Fruit fly (Drosophila melanogaster) whole organism, embryonic: ENCODE data around the gene CG42795.

Experiments used
- Asciz ChIP-seq: fragments of 200-800 bp; sonication (Bioruptor generic); optimal IDR thresholded peaks from 2 replicates; lab custom pipeline; 2017; ENCODE audit warnings: missing biosample characterization, mild to moderate bottlenecking, missing genetic modification characterization, missing genetic modification reagents
- Atf3 ChIP-seq: fragments of 200-800 bp; sonication (Bioruptor generic); optimal IDR thresholded peaks from 3 replicates; lab custom pipeline; 2016; ENCODE audit warnings: missing biosample characterization, missing genetic modification characterization
- CG10321 ChIP-seq: fragments of 200-800 bp; sonication (Bioruptor generic); IDR thresholded peaks from 2 replicates; pipeline ENCODE4 v1.3.6; 2022; ENCODE audit warnings: missing biosample characterization, missing genetic modification characterization
- CG11093 ChIP-seq: fragments of 200-800 bp; sonication (Bioruptor generic); IDR thresholded peaks from 3 replicates; pipeline ENCODE4 v1.3.6; 2022; ENCODE audit warnings: missing biosample characterization, missing genetic modification characterization
- CG12071 ChIP-seq: fragments of 200-800 bp; sonication (Bioruptor generic); optimal IDR thresholded peaks from 3 replicates; lab custom pipeline; 2018; ENCODE audit warnings: missing biosample characterization, mild to moderate bottlenecking, missing genetic modification characterization
- CG15269 ChIP-seq: fragments of 200-800 bp; sonication (Bioruptor generic); optimal IDR thresholded peaks from 2 replicates; lab custom pipeline; 2018; ENCODE audit warnings: missing biosample characterization, mild to moderate bottlenecking, missing genetic modification characterization, moderate library complexity
- CG1647 ChIP-seq: fragments of 200-800 bp; sonication (Bioruptor generic); optimal IDR thresholded peaks from 3 replicates; lab custom pipeline; 2016; ENCODE audit warnings: missing biosample characterization, missing genetic modification characterization
- CG17912 ChIP-seq: fragments of 200-800 bp; sonication (Bioruptor generic); optimal IDR thresholded peaks from 2 replicates; lab custom pipeline; 2018; ENCODE audit warnings: missing biosample characterization, mild to moderate bottlenecking, missing genetic modification characterization
- CG31388 ChIP-seq: fragments of 200-800 bp; sonication (Bioruptor generic); optimal IDR thresholded peaks from 2 replicates; lab custom pipeline; 2016; ENCODE audit warnings: missing biosample characterization, missing genetic modification characterization
- CG32772 ChIP-seq: fragments of 200-800 bp; sonication (Bioruptor generic); IDR thresholded peaks from 2 replicates; pipeline ENCODE4 v1.3.6; 2022; ENCODE audit warnings: missing biosample characterization, missing genetic modification characterization
- CG3281 ChIP-seq: fragments of 200-800 bp; sonication (Bioruptor generic); optimal IDR thresholded peaks from 3 replicates; lab custom pipeline; 2017; ENCODE audit warnings: missing biosample characterization, mild to moderate bottlenecking, missing genetic modification characterization
- CG34224 ChIP-seq: fragments of 200-800 bp; sonication (Bioruptor generic); IDR thresholded peaks from 3 replicates; pipeline ENCODE4 v1.3.6; 2022; ENCODE audit warnings: missing biosample characterization, missing genetic modification characterization; ENCODE audit not compliant: partially characterized antibody
- CG43689 ChIP-seq: fragments of 200-800 bp; sonication (Bioruptor generic); IDR thresholded peaks from 2 replicates; pipeline ENCODE4 v1.3.6; 2022; ENCODE audit warnings: missing biosample characterization, missing genetic modification characterization
- CG6272 ChIP-seq: fragments of 200-800 bp; sonication (Bioruptor generic); IDR thresholded peaks from 2 replicates; pipeline ENCODE4 v1.3.6; 2022; ENCODE audit warnings: missing biosample characterization, missing genetic modification characterization
- CG6813 ChIP-seq: fragments of 200-800 bp; sonication (Bioruptor generic); optimal IDR thresholded peaks from 2 replicates; lab custom pipeline; 2017; ENCODE audit warnings: missing biosample characterization, missing genetic modification characterization, mild to moderate bottlenecking, moderate library complexity, missing genetic modification reagents
- CG7928 ChIP-seq: fragments of 200-800 bp; sonication (Bioruptor generic); optimal IDR thresholded peaks from 2 replicates; lab custom pipeline; 2017; ENCODE audit warnings: missing biosample characterization, mild to moderate bottlenecking, missing genetic modification characterization
- CG9817 ChIP-seq: fragments of 200-800 bp; sonication (Bioruptor generic); optimal IDR thresholded peaks from 2 replicates; lab custom pipeline; 2018; ENCODE audit warnings: missing biosample characterization, mild to moderate bottlenecking, missing genetic modification characterization, moderate library complexity
- Dip3 ChIP-seq: fragments of 200-800 bp; sonication (Bioruptor generic); optimal IDR thresholded peaks from 3 replicates; lab custom pipeline; 2016; ENCODE audit warnings: missing biosample characterization, missing genetic modification characterization
- H15 ChIP-seq: fragments of 200-800 bp; sonication (Bioruptor generic); IDR thresholded peaks from 3 replicates; pipeline ENCODE4 v1.3.6; 2022; ENCODE audit warnings: missing biosample characterization, missing genetic modification characterization
- HHEX ChIP-seq: fragments of 200-800 bp; sonication (Bioruptor generic); optimal IDR thresholded peaks from 3 replicates; lab custom pipeline; 2017; ENCODE audit warnings: missing biosample characterization, mild to moderate bottlenecking, missing genetic modification characterization, missing genetic modification reagents
- HLH54F ChIP-seq: fragments of 200-800 bp; sonication (Bioruptor generic); optimal IDR thresholded peaks from 3 replicates; lab custom pipeline; 2016; ENCODE audit warnings: missing biosample characterization, missing genetic modification characterization
- Hand ChIP-seq: fragments of 200-800 bp; sonication (Bioruptor generic); optimal IDR thresholded peaks from 2 replicates; lab custom pipeline; 2017; ENCODE audit warnings: mild to moderate bottlenecking, missing biosample characterization, missing genetic modification reagents, missing genetic modification characterization
- Kr ChIP-seq: fragments of 200-800 bp; sonication (Bioruptor generic); optimal IDR thresholded peaks from 2 replicates; lab custom pipeline; 2017; ENCODE audit warnings: missing biosample characterization, mild to moderate bottlenecking, missing genetic modification characterization
- Mes4 ChIP-seq: fragments of 200-800 bp; sonication (Bioruptor generic); optimal IDR thresholded peaks from 2 replicates; lab custom pipeline; 2016; ENCODE audit warnings: missing biosample characterization, missing genetic modification characterization
- NK7.1 ChIP-seq: fragments of 200-800 bp; sonication (Bioruptor generic); optimal IDR thresholded peaks from 3 replicates; lab custom pipeline; 2016; ENCODE audit warnings: missing biosample characterization, missing genetic modification characterization
- Ptx1 ChIP-seq: fragments of 200-800 bp; sonication (Bioruptor generic); IDR thresholded peaks from 2 replicates; pipeline ENCODE4 v1.3.6; 2022; ENCODE audit warnings: missing biosample characterization, missing genetic modification characterization
- Scr ChIP-seq: fragments of 200-800 bp; sonication (Bioruptor generic); IDR thresholded peaks from 2 replicates; pipeline ENCODE4 v1.3.6; 2022; ENCODE audit warnings: missing biosample characterization, missing genetic modification characterization; ENCODE audit not compliant: partially characterized antibody
- Six4 ChIP-seq: fragments of 200-800 bp; sonication (Bioruptor generic); optimal IDR thresholded peaks from 2 replicates; lab custom pipeline; 2016; ENCODE audit warnings: missing biosample characterization, missing genetic modification characterization
- TFAM ChIP-seq: fragments of 200-800 bp; sonication (Bioruptor generic); optimal IDR thresholded peaks from 2 replicates; lab custom pipeline; 2017; ENCODE audit warnings: missing biosample characterization, missing genetic modification characterization, inconsistent platforms
- abd-A ChIP-seq: fragments of 200-800 bp; sonication (Bioruptor generic); optimal IDR thresholded peaks from 3 replicates; lab custom pipeline; 2019; ENCODE audit warnings: missing biosample characterization, mild to moderate bottlenecking, missing genetic modification characterization, moderate library complexity
- bbx ChIP-seq: fragments of 200-800 bp; sonication (Bioruptor generic); IDR thresholded peaks from 2 replicates; pipeline ENCODE4 v1.3.6; 2022; ENCODE audit warnings: missing biosample characterization, missing genetic modification characterization; ENCODE audit not compliant: partially characterized antibody
- cato ChIP-seq: fragments of 200-800 bp; sonication (Bioruptor generic); optimal IDR thresholded peaks from 2 replicates; lab custom pipeline; 2016; ENCODE audit warnings: missing biosample characterization, missing genetic modification characterization, borderline replicate concordance
- chif ChIP-seq, 2 experiments: fragments of 200-800 bp; sonication (Bioruptor generic); optimal IDR thresholded peaks; 3 replicates each; lab custom pipeline; 2016; ENCODE audit warnings: missing biosample characterization in 2 of 2, missing genetic modification characterization in 2 of 2
- crp ChIP-seq, 2 experiments: fragments of 200-800 bp; sonication (Bioruptor generic); optimal IDR thresholded peaks; 2 replicates in 1 of 2; 3 replicates in 1 of 2; lab custom pipeline; 2017; ENCODE audit warnings: missing biosample characterization in 2 of 2, missing genetic modification characterization in 2 of 2, mild to moderate bottlenecking in 1 of 2, moderate library complexity in 1 of 2
- cwo ChIP-seq: fragments of 200-800 bp; sonication (Bioruptor generic); optimal IDR thresholded peaks from 3 replicates; lab custom pipeline; 2017; ENCODE audit warnings: missing biosample characterization, missing genetic modification characterization, mild to moderate bottlenecking, moderate library complexity, missing genetic modification reagents
- fd102C ChIP-seq: fragments of 200-800 bp; sonication (Bioruptor generic); optimal IDR thresholded peaks from 2 replicates; lab custom pipeline; 2018; ENCODE audit warnings: missing biosample characterization, mild to moderate bottlenecking, missing genetic modification characterization, moderate library complexity
- fd64A ChIP-seq: fragments of 200-800 bp; sonication (Bioruptor generic); optimal IDR thresholded peaks from 3 replicates; lab custom pipeline; 2018; ENCODE audit warnings: missing biosample characterization, mild to moderate bottlenecking, missing genetic modification characterization
- lilli ChIP-seq: fragments of 200-800 bp; sonication (Bioruptor generic); optimal IDR thresholded peaks from 3 replicates; lab custom pipeline; 2016; ENCODE audit warnings: missing biosample characterization, missing genetic modification characterization
- lmd ChIP-seq: fragments of 200-800 bp; sonication (Bioruptor generic); IDR thresholded peaks from 2 replicates; pipeline ENCODE4 v1.3.6; 2022; ENCODE audit warnings: missing biosample characterization, missing genetic modification characterization
- lov ChIP-seq, 2 experiments: fragments of 200-800 bp in 1 of 2; fragments of >200 bp in 1 of 2; sonication (Bioruptor generic) in 1 of 2; IDR thresholded peaks in 1 of 2; optimal IDR thresholded peaks in 1 of 2; 2 replicates in 1 of 2; 3 replicates in 1 of 2; pipeline versions ENCODE4 v1.3.6 to Lab custom; 2017 to 2022; ENCODE audit warnings: missing biosample characterization in 1 of 2, missing genetic modification characterization in 1 of 2
- p53 ChIP-seq: fragments of 200-800 bp; sonication (Bioruptor generic); optimal IDR thresholded peaks from 2 replicates; lab custom pipeline; 2016; ENCODE audit warnings: missing biosample characterization, missing genetic modification characterization
- pho ChIP-seq: fragments of 200-800 bp; sonication (Bioruptor generic); optimal IDR thresholded peaks from 2 replicates; lab custom pipeline; 2016; ENCODE audit warnings: missing biosample characterization, missing genetic modification characterization
- psq ChIP-seq: fragments of 200-800 bp; sonication (Bioruptor generic); optimal IDR thresholded peaks from 2 replicates; lab custom pipeline; 2017; ENCODE audit warnings: missing biosample characterization, missing genetic modification characterization
- pzg ChIP-seq: fragments of 200-800 bp; sonication (Bioruptor generic); optimal IDR thresholded peaks from 3 replicates; lab custom pipeline; 2018; ENCODE audit warnings: missing biosample characterization, mild to moderate bottlenecking, missing genetic modification characterization, moderate library complexity
- slou ChIP-seq: fragments of 200-800 bp; sonication (Bioruptor generic); optimal IDR thresholded peaks from 3 replicates; lab custom pipeline; 2016; ENCODE audit warnings: missing biosample characterization, missing genetic modification characterization
- tx ChIP-seq: fragments of 200-800 bp; sonication (Bioruptor generic); optimal IDR thresholded peaks from 2 replicates; lab custom pipeline; 2016; ENCODE audit warnings: missing biosample characterization, missing genetic modification characterization
- zen2 ChIP-seq: fragments of 200-800 bp; sonication (Bioruptor generic); IDR thresholded peaks from 3 replicates; pipeline ENCODE4 v1.3.6; 2022; ENCODE audit warnings: missing biosample characterization, missing genetic modification characterization; ENCODE audit not compliant: partially characterized antibody
- zf30C ChIP-seq: fragments of 200-800 bp; sonication (Bioruptor generic); optimal IDR thresholded peaks from 3 replicates; lab custom pipeline; 2018; ENCODE audit warnings: missing biosample characterization, mild to moderate bottlenecking, missing genetic modification characterization
- zfh2 ChIP-seq: fragments of 200-800 bp; sonication (Bioruptor generic); optimal IDR thresholded peaks from 2 replicates; lab custom pipeline; 2016; ENCODE audit warnings: missing biosample characterization, missing genetic modification characterization

CG42795 gene

dm6 chr3R:10268865-10269442 lies 43.5 kb downstream of the CG42795 start (continued):
- TF ChIP-seq Six4 (GFP tag; lab: Kevin White, UChicago): peak; percentile 26
- peak; percentile 57 for TF ChIP-seq Atf3
- no peak for TF ChIP-seq CG7928 (GFP tag; lab: Kevin White, UChicago)
- TF ChIP-seq fd102C: no peak
- TF ChIP-seq HLH54F: peak; percentile 21
- TF ChIP-seq CG6272 (GFP tag; lab: Robert Waterston, UW): peak; percentile 48; the same call in 1 of the 2 replicates
- no peak for TF ChIP-seq NK7.1 (GFP tag; lab: Kevin White, UChicago)
- no peak for TF ChIP-seq fd64A (GFP tag; lab: Kevin White, UChicago)
- peak; percentile 77 for TF ChIP-seq CG32772
- peak; percentile 52 for TF ChIP-seq Dip3 (GFP tag; lab: Kevin White, UChicago)
- no peak for TF ChIP-seq tx (GFP tag; lab: Kevin White, UChicago)
- peak; percentile 80 for TF ChIP-seq Ptx1 (GFP tag; lab: Robert Waterston, UW)
- peak; percentile 73 for TF ChIP-seq H15 (GFP tag; lab: Robert Waterston, UW)
- TF ChIP-seq CG9817 (tag; lab: Kevin White, UChicago): peak; percentile 58
- TF ChIP-seq Scr: no peak
- peak; percentile 32 for TF ChIP-seq cwo (GFP tag; lab: Kevin White, UChicago)
- peak; percentile 80 for TF ChIP-seq lmd
- peak; percentile 70 for TF ChIP-seq CG15269 (tag; lab: Kevin White, UChicago)
- TF ChIP-seq pzg (GFP tag; lab: Kevin White, UChicago): no peak
- no peak for TF ChIP-seq lov (optimal IDR thresholded peaks at IDR 0.05; lab: Kevin White, UChicago)
- peak; percentile 61; the same call in 1 of the 3 replicates for TF ChIP-seq lov (GFP tag; IDR thresholded peaks at IDR 0.05; lab: Robert Waterston, UW)
- peak; percentile 48 for TF ChIP-seq HHEX (GFP tag; lab: Kevin White, UChicago)
- TF ChIP-seq crp (GFP tag; optimal IDR thresholded peaks at IDR 0.05; lab: Kevin White, UChicago): no peak
- no peak for TF ChIP-seq Hand (GFP tag; lab: Kevin White, UChicago)
- no peak for TF ChIP-seq CG17912 (GFP tag; lab: Kevin White, UChicago)
- TF ChIP-seq CG1647 (GFP tag; lab: Kevin White, UChicago): peak; percentile 55
- no peak for TF ChIP-seq zf30C (GFP tag; lab: Kevin White, UChicago)
- no peak for TF ChIP-seq p53 (GFP tag; lab: Kevin White, UChicago)
- TF ChIP-seq psq (GFP tag; lab: Kevin White, UChicago): no peak
- peak; percentile 45 for TF ChIP-seq CG12071 (GFP tag; lab: Kevin White, UChicago)
- peak; percentile 53 for TF ChIP-seq CG6813
- TF ChIP-seq chif (GFP tag; optimal IDR thresholded peaks at IDR 0.05; lab: Kevin White, UChicago): peak; percentile 32 to 77
- TF ChIP-seq CG10321 (GFP tag; lab: Robert Waterston, UW): 0 out of 2 replicates have a peak, but pooled peaks have one; percentile 27
- TF ChIP-seq CG11093 (GFP tag; lab: Robert Waterston, UW): peak; percentile 65
- TF ChIP-seq TFAM (GFP tag; lab: Kevin White, UChicago): peak; percentile 25
- TF ChIP-seq cato (GFP tag; lab: Kevin White, UChicago): peak; percentile 24
- TF ChIP-seq zen2 (GFP tag; lab: Robert Waterston, UW): no peak
- no peak for TF ChIP-seq CG31388 (GFP tag; lab: Kevin White, UChicago)
- no peak for TF ChIP-seq abd-A (tag; lab: Kevin White, UChicago)
- TF ChIP-seq zfh2 (GFP tag; lab: Kevin White, UChicago): peak; percentile 41
- peak; percentile 53 for TF ChIP-seq lilli (GFP tag; lab: Kevin White, UChicago)
- peak; percentile 70 for TF ChIP-seq CG3281
- peak; percentile 67 for TF ChIP-seq Asciz
- no peak for TF ChIP-seq Kr (GFP tag; lab: Kevin White, UChicago)
- TF ChIP-seq CG43689 (GFP tag; lab: Robert Waterston, UW): peak; percentile 54; the same call in 1 of the 2 replicates
- no peak for TF ChIP-seq CG34224 (GFP tag; lab: Robert Waterston, UW)
- peak; percentile 38 for TF ChIP-seq pho (GFP tag; lab: Kevin White, UChicago)
- no peak for TF ChIP-seq Mes4
- no peak for TF ChIP-seq bbx (GFP tag; lab: Robert Waterston, UW)
- no peak for TF ChIP-seq slou (GFP tag; lab: Kevin White, UChicago)
